Fruit fly (Drosophila melanogaster): Measurements from ENCODE around the gene CG14022.

DNA sequence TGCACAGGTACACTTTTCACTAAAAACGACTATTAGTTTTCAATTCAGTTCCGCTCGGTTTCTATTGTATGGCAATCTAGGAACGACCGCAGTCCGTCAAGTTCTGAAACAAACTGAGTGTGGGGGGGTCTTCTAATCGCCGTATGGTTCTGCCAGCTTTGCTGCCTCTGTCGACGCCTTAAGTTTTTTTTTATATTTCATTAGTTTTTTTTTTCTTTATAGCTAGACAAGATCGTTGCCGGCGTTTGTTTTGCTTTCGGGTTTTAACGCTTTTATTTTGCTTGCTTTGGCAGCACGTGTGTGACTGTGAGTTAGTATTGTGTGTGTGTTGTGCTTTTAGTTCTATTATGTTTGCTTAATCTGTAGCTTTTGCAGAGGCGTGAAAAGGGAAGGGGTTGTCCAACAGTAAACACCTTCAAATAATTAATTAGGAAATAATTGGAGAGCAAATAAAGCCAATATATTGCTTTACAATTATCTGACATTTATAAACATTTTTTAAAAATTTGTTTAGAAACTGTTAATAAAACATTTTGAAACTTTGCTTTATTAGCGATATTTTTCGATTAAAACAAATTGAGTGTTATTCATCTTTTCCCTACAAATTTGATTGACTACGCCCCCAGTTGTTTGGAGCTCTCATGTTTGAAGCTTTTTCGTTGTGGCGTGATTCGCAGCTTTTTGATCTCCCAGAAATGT is 13.6 kb upstream of the CG14022 start, which contains the start of gene Acsf2:
- TF ChIP-seq CTCF (optimal IDR thresholded peaks at IDR 0.05): no peak
- no peak for TF ChIP-seq CG8478 (optimal IDR thresholded peaks at IDR 0.05)
